Worm (Caenorhabditis elegans): ENCODE results near the gene F56C9.8.
A peak's percentile ranks its signal among the peaks of the same experiment; 100 is the strongest.

Gene F56C9.8

DNA sequence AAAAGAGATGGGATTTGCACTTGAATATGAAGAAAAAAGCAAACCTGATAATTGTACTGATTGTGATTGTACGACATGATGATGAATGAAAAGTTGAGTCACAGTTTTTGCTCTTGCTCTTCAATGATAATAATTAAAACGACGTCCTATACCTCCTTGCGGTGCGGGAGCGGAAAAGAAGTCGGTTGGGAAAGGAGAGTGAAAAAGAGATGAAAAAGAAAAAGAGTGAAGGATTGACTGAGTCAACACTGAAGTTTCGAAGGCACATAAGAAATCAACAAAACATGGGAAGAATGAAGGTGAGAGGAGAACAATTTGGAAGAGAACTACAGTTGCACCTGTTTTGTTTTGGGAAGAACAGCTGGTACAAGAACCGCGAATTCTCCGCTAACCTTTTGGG, at the start of gene F56C9.8:
Gene F56C9.8 (minus strand): TSS at position 120 of the 400 bp plus-strand sequence.
- no peak for TF ChIP-seq bed-3 (GFP tag; optimal IDR thresholded peaks at IDR 0.05)
- no peak for TF ChIP-seq M03D4.4 (tag; optimal IDR thresholded peaks at IDR 0.05)
- no peak for TF ChIP-seq lsy-2 (tag; optimal IDR thresholded peaks at IDR 0.05)
- TF ChIP-seq elt-1 (tag; optimal IDR thresholded peaks at IDR 0.05; ENCODE audit: borderline replicate concordance, insufficient read depth) = no peak
- no peak for TF ChIP-seq ceh-43 (GFP tag; optimal IDR thresholded peaks at IDR 0.05)
- TF ChIP-seq ces-1 (GFP tag; optimal IDR thresholded peaks at IDR 0.05) = no peak
- no peak for TF ChIP-seq nhr-237 (tag; optimal IDR thresholded peaks at IDR 0.05)
- no peak for TF ChIP-seq ceh-39 (tag; optimal IDR thresholded peaks at IDR 0.05)
- TF ChIP-seq nhr-2 (tag; optimal IDR thresholded peaks at IDR 0.05) = no peak
- no peak for TF ChIP-seq ceh-83 (GFP tag; optimal IDR thresholded peaks at IDR 0.05)
- no peak for TF ChIP-seq ham-2 (GFP tag; optimal IDR thresholded peaks at IDR 0.05)

- TF ChIP-seq hlh-1 (tag; optimal IDR thresholded peaks at IDR 0.05) (no peak), ceh-43 (GFP tag; optimal IDR thresholded peaks at IDR 0.05) (no peak), bed-3 (GFP tag; optimal IDR thresholded peaks at IDR 0.05) (no peak), mep-1 (tag; optimal IDR thresholded peaks at IDR 0.05) (no peak), nhr-76 (tag; optimal IDR thresholded peaks at IDR 0.05) (no peak), unc-120 (tag; optimal IDR thresholded peaks at IDR 0.05; ENCODE audit: poor library complexity, severe bottlenecking) (no peak), unc-62 (GFP tag; optimal IDR thresholded peaks at IDR 0.05) (no peak), nhr-28 (tag; optimal IDR thresholded peaks at IDR 0.05) (no peak), elt-1 (tag; optimal IDR thresholded peaks at IDR 0.05; ENCODE audit: borderline replicate concordance, insufficient read depth) (no peak), lin-32 (GFP tag; optimal IDR thresholded peaks at IDR 0.05) (no peak), nhr-237 (tag; optimal IDR thresholded peaks at IDR 0.05) (no peak)
Observed at ce11 chrIII:7367012-7367760, 47.9 kb upstream of the F56C9.8 start, which contains the start of the genes T20B12.5 and T20B12.4. Gene T20B12.5, minus strand, starts transcription at chrIII:7367112. Gene T20B12.4, plus strand, starts transcription at chrIII:7367710.

DNA sequence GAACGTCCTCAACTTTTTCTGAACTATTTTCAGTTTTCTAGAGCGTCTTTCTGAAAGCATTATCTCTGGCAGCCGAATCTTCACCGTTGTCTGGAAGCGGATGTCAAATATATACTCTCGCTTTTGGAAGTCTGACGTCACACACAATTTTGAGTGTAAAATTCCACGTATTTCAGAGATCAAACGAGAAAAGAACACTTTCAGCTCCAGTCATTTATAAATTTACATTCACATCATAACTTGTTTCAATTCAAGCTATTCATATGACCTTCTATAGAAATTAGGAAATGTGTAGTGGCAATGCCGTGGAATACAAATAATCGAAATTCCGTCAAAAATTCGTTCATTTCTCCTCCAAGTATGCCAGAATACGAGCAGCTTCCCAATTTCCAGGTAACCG, 46.3 kb upstream of the F56C9.8 start, which contains the start of gene F08F8.11:
Gene F08F8.11 (plus strand): TSS at position 301 of the 400 bp plus-strand sequence.
- TF ChIP-seq nhr-12 (tag; optimal IDR thresholded peaks at IDR 0.05) = no peak
- TF ChIP-seq ceh-83 (GFP tag; optimal IDR thresholded peaks at IDR 0.05) = no peak
- TF ChIP-seq nhr-2 (tag; optimal IDR thresholded peaks at IDR 0.05) = no peak
- TF ChIP-seq ztf-11 (tag; optimal IDR thresholded peaks at IDR 0.05) = no peak
- TF ChIP-seq drap-1 (GFP tag; optimal IDR thresholded peaks at IDR 0.05) = no peak
- no peak for TF ChIP-seq zip-8 (tag; optimal IDR thresholded peaks at IDR 0.05)

- TF ChIP-seq sptf-1 (tag; optimal IDR thresholded peaks at IDR 0.05) (no peak), lsy-2 (tag; optimal IDR thresholded peaks at IDR 0.05) (peak; percentile 64), M03D4.4 (tag; optimal IDR thresholded peaks at IDR 0.05) (no peak), ces-1 (GFP tag; optimal IDR thresholded peaks at IDR 0.05) (peak; percentile 45), mep-1 (tag; optimal IDR thresholded peaks at IDR 0.05) (peak; percentile 44)
Observed at ce11 chrIII:7359037-7359548, 39.8 kb upstream of the F56C9.8 start, which contains the start of the genes eco-1 and hmgr-1. Gene eco-1, minus strand, starts transcription at chrIII:7359095. Gene hmgr-1, plus strand, starts transcription at chrIII:7359498.

- TF ChIP-seq elt-3 (tag; optimal IDR thresholded peaks at IDR 0.05) = no peak
Observed at ce11 chrIII:7358627-7359026, 39.3 kb upstream of the F56C9.8 start.

DNA sequence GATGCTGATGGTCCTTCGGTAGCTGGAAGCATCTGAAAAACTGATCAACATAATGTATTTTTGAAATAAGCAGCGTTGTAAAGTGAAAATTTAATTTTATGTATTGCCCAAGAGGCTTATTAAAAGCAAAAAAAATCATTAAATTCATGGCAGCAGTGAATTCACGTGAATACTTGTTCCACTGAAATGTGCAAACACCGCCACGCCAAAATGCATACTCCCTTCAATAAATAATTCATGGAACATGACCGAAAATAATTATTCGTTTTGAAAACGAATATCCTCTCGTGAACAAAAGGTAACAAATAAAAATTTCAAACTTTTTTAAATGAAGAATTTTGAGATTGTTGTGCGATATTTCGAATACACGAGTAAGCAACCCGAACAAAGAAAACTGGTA, 38.0 kb upstream of the F56C9.8 start, which contains the start of gene F08F8.10:
Gene F08F8.10 (minus strand): TSS at position 38 of the 400 bp plus-strand sequence.
- no peak for TF ChIP-seq pha-4 (tag; optimal IDR thresholded peaks at IDR 0.05)
- no peak for TF ChIP-seq cnd-1 (tag; optimal IDR thresholded peaks at IDR 0.05)
- no peak for TF ChIP-seq lsy-2 (tag; optimal IDR thresholded peaks at IDR 0.05)
- TF ChIP-seq nhr-12 (tag; optimal IDR thresholded peaks at IDR 0.05) = no peak
- no peak for TF ChIP-seq M03D4.4 (tag; optimal IDR thresholded peaks at IDR 0.05)
- TF ChIP-seq unc-39 (tag; optimal IDR thresholded peaks at IDR 0.05) = no peak
- no peak for TF ChIP-seq tbx-8 (GFP tag; optimal IDR thresholded peaks at IDR 0.05)
- TF ChIP-seq ces-1 (GFP tag; optimal IDR thresholded peaks at IDR 0.05) = peak; percentile 0
- TF ChIP-seq bed-3 (GFP tag; optimal IDR thresholded peaks at IDR 0.05) = no peak
